Fruit fly (Drosophila melanogaster) whole organism, prepupa: ENCODE measurements around the gene CG32641.

Experiments
- Blimp-1 ChIP-seq: fragments of 200-800 bp; sonication (Bioruptor generic); optimal IDR thresholded peaks from 3 replicates; lab custom pipeline; 2017; ENCODE audit warnings: missing biosample characterization, missing genetic modification characterization, mild to moderate bottlenecking, moderate library complexity, missing genetic modification reagents
- CG10669 ChIP-seq: fragments of 200-800 bp; sonication (Bioruptor generic); optimal IDR thresholded peaks from 3 replicates; lab custom pipeline; 2018; ENCODE audit warnings: missing biosample characterization, mild to moderate bottlenecking, missing genetic modification characterization, moderate library complexity
- CG11762 ChIP-seq: fragments of 200-800 bp; sonication (Bioruptor generic); optimal IDR thresholded peaks from 3 replicates; lab custom pipeline; 2016; ENCODE audit warnings: missing biosample characterization, missing genetic modification characterization; ENCODE audit not compliant: insufficient read depth
- CG11902 ChIP-seq: fragments of 200-800 bp; sonication (Bioruptor generic); optimal IDR thresholded peaks from 3 replicates; lab custom pipeline; 2016; ENCODE audit warnings: missing biosample characterization, missing genetic modification characterization
- CG3032 ChIP-seq: fragments of 200-800 bp; optimal IDR thresholded peaks from 2 replicates; lab custom pipeline; 2019; ENCODE audit warnings: missing biosample characterization, mild to moderate bottlenecking, missing genetic modification characterization, moderate library complexity
- CG32006 ChIP-seq: fragments of 200-800 bp; sonication (Bioruptor generic); optimal IDR thresholded peaks from 3 replicates; lab custom pipeline; 2017; ENCODE audit warnings: missing biosample characterization, mild to moderate bottlenecking, missing genetic modification characterization
- CG34406 ChIP-seq: fragments of 200-800 bp; sonication (Bioruptor generic); optimal IDR thresholded peaks from 3 replicates; lab custom pipeline; 2016; ENCODE audit warnings: missing biosample characterization, missing genetic modification characterization
- CG3919 ChIP-seq: fragments of 200-800 bp; sonication (Bioruptor generic); optimal IDR thresholded peaks from 3 replicates; lab custom pipeline; 2016; ENCODE audit warnings: missing biosample characterization, missing genetic modification characterization
- CG4318 ChIP-seq: fragments of 200-800 bp; sonication (Bioruptor generic); optimal IDR thresholded peaks from 3 replicates; lab custom pipeline; 2017; ENCODE audit warnings: missing biosample characterization, mild to moderate bottlenecking, missing genetic modification characterization
- CG6163 ChIP-seq: fragments of 200-800 bp; sonication (Bioruptor generic); IDR thresholded peaks from 3 replicates; pipeline ENCODE4 v1.3.6; 2022; ENCODE audit warnings: missing biosample characterization, missing genetic modification characterization
- CG6276 ChIP-seq: fragments of 200-800 bp; sonication (Bioruptor generic); optimal IDR thresholded peaks from 2 replicates; lab custom pipeline; 2017; ENCODE audit warnings: missing biosample characterization, mild to moderate bottlenecking, missing genetic modification characterization
- CG6808 ChIP-seq: fragments of 200-800 bp; sonication (Bioruptor generic); optimal IDR thresholded peaks from 3 replicates; lab custom pipeline; 2017; ENCODE audit warnings: missing biosample characterization, missing genetic modification characterization, mild to moderate bottlenecking, moderate library complexity, missing genetic modification reagents
- CG6854 ChIP-seq: fragments of 200-800 bp; sonication (Bioruptor generic); optimal IDR thresholded peaks from 2 replicates; lab custom pipeline; 2017; ENCODE audit warnings: missing biosample characterization, mild to moderate bottlenecking, missing genetic modification characterization
- CG7368 ChIP-seq: fragments of 200-800 bp; sonication (Bioruptor generic); optimal IDR thresholded peaks from 3 replicates; lab custom pipeline; 2016; ENCODE audit warnings: missing biosample characterization, missing genetic modification characterization
- CG8119 ChIP-seq: fragments of 200-800 bp; sonication (Bioruptor generic); IDR thresholded peaks from 3 replicates; pipeline ENCODE4 v1.3.6; 2022; ENCODE audit warnings: missing biosample characterization, missing genetic modification characterization
- CG8632 ChIP-seq: fragments of 200-800 bp; sonication (Bioruptor generic); optimal IDR thresholded peaks from 3 replicates; lab custom pipeline; 2016; ENCODE audit warnings: missing biosample characterization, missing genetic modification characterization
- CG9139 ChIP-seq: fragments of 200-800 bp; sonication (Bioruptor generic); optimal IDR thresholded peaks from 3 replicates; lab custom pipeline; 2017; ENCODE audit warnings: missing biosample characterization, mild to moderate bottlenecking, missing genetic modification characterization
- Eip78C ChIP-seq: fragments of 200-800 bp; sonication (Bioruptor generic); peaks from one replicate; lab custom pipeline; 2016; ENCODE audit warnings: missing biosample characterization, missing genetic modification characterization
- Eip93F ChIP-seq: fragments of 200-800 bp; sonication (Bioruptor generic); optimal IDR thresholded peaks from 2 replicates; lab custom pipeline; 2016; ENCODE audit warnings: missing biosample characterization, mild to moderate bottlenecking, missing genetic modification characterization
- Ets21C ChIP-seq: fragments of 200-800 bp; sonication (Bioruptor generic); optimal IDR thresholded peaks from 3 replicates; lab custom pipeline; 2016; ENCODE audit warnings: missing biosample characterization, missing genetic modification characterization
- Ets96B ChIP-seq: fragments of 200-800 bp; optimal IDR thresholded peaks from 2 replicates; lab custom pipeline; 2019; ENCODE audit warnings: missing biosample characterization, mild to moderate bottlenecking, missing genetic modification characterization, moderate library complexity
- Gug ChIP-seq: fragments of 200-800 bp; sonication (Bioruptor generic); IDR thresholded peaks from 2 replicates; pipeline ENCODE4 v1.3.6; 2022; ENCODE audit warnings: missing biosample characterization, missing genetic modification characterization
- Hr39 ChIP-seq: fragments of 200-800 bp; sonication (Bioruptor generic); optimal IDR thresholded peaks from 2 replicates; lab custom pipeline; 2016; ENCODE audit warnings: missing biosample characterization, missing genetic modification characterization
- Hr4 ChIP-seq: fragments of 200-800 bp; sonication (Bioruptor generic); optimal IDR thresholded peaks from 3 replicates; lab custom pipeline; 2016; ENCODE audit warnings: missing biosample characterization, missing genetic modification characterization
- Lpt ChIP-seq: fragments of 200-800 bp; sonication (Bioruptor generic); optimal IDR thresholded peaks from 3 replicates; lab custom pipeline; 2016; ENCODE audit warnings: missing biosample characterization, missing genetic modification characterization
- Met ChIP-seq: fragments of 200-800 bp; sonication (Bioruptor generic); optimal IDR thresholded peaks from 3 replicates; lab custom pipeline; 2016; ENCODE audit warnings: missing biosample characterization, missing genetic modification characterization
- Smox ChIP-seq: fragments of 200-800 bp; sonication (Bioruptor generic); optimal IDR thresholded peaks from 3 replicates; lab custom pipeline; 2016; ENCODE audit warnings: missing biosample characterization, missing genetic modification characterization
- Sox102F ChIP-seq: fragments of 200-800 bp; sonication (Bioruptor generic); optimal IDR thresholded peaks from 2 replicates; lab custom pipeline; 2016; ENCODE audit warnings: missing biosample characterization, mild to moderate bottlenecking, missing genetic modification characterization
- Sox14 ChIP-seq: fragments of 200-800 bp; sonication (Bioruptor generic); optimal IDR thresholded peaks from 3 replicates; lab custom pipeline; 2016; ENCODE audit warnings: missing biosample characterization, missing genetic modification characterization
- achi ChIP-seq: fragments of 200-800 bp; sonication (Bioruptor generic); optimal IDR thresholded peaks from 3 replicates; lab custom pipeline; 2016; ENCODE audit warnings: missing biosample characterization, missing genetic modification characterization
- cyc ChIP-seq: fragments of 200-800 bp; sonication (Bioruptor generic); optimal IDR thresholded peaks from 3 replicates; lab custom pipeline; 2016; ENCODE audit warnings: missing biosample characterization, missing genetic modification characterization
- esn ChIP-seq: fragments of 200-800 bp; sonication (Bioruptor generic); optimal IDR thresholded peaks from 2 replicates; lab custom pipeline; 2016; ENCODE audit warnings: missing biosample characterization, mild to moderate bottlenecking, missing genetic modification characterization, moderate library complexity
- fd59A ChIP-seq: fragments of 200-800 bp; sonication (Bioruptor generic); optimal IDR thresholded peaks from 2 replicates; lab custom pipeline; 2017; ENCODE audit warnings: missing biosample characterization, mild to moderate bottlenecking, missing genetic modification characterization, missing genetic modification reagents
- lz ChIP-seq: fragments of 200-800 bp; sonication (Bioruptor generic); optimal IDR thresholded peaks from 3 replicates; lab custom pipeline; 2016; ENCODE audit warnings: missing biosample characterization, missing genetic modification characterization
- pdm3 ChIP-seq: fragments of 200-800 bp; sonication (Bioruptor generic); optimal IDR thresholded peaks from 3 replicates; lab custom pipeline; 2016; ENCODE audit warnings: missing biosample characterization, missing genetic modification characterization
- ss ChIP-seq, 2 experiments: fragments of 200-800 bp; sonication (Bioruptor generic); optimal IDR thresholded peaks; 2 replicates in 1 of 2; 3 replicates in 1 of 2; lab custom pipeline; 2017 to 2018; ENCODE audit warnings: mild to moderate bottlenecking in 2 of 2, missing biosample characterization in 2 of 2, missing genetic modification characterization in 2 of 2, moderate library complexity in 1 of 2
- svp ChIP-seq: fragments of 200-800 bp; sonication (Bioruptor generic); peaks from one replicate; lab custom pipeline; 2016; ENCODE audit warnings: missing biosample characterization, missing genetic modification characterization
- topi ChIP-seq: fragments of 200-800 bp; sonication (Bioruptor generic); optimal IDR thresholded peaks from 3 replicates; lab custom pipeline; 2016; ENCODE audit warnings: missing biosample characterization, missing genetic modification characterization
- vri ChIP-seq: fragments of 200-800 bp; sonication (Bioruptor generic); optimal IDR thresholded peaks from 3 replicates; lab custom pipeline; 2016; ENCODE audit warnings: missing biosample characterization, mild to moderate bottlenecking, missing genetic modification characterization

Gene CG32641

dm6 chrX:13214056-13214455, 29.8 kb downstream of the CG32641 start (continued):
- peak; percentile 37 for TF ChIP-seq CG8632 (GFP tag; lab: Kevin White, UChicago)
- TF ChIP-seq ss (GFP tag; optimal IDR thresholded peaks at IDR 0.05; lab: Kevin White, UChicago), result no peak
- peak; percentile 58 for TF ChIP-seq achi (GFP tag; lab: Kevin White, UChicago)
- peak; percentile 78 for TF ChIP-seq svp (GFP tag; lab: Kevin White, UChicago)
- peak; percentile 50 for TF ChIP-seq CG10669 (GFP tag; lab: Kevin White, UChicago)
- no peak for TF ChIP-seq CG11902 (GFP tag; lab: Kevin White, UChicago)
- peak; percentile 36 for TF ChIP-seq CG3032
- peak; percentile 58; the same call in 2 of the 3 replicates for TF ChIP-seq CG8119 (GFP tag; lab: Robert Waterston, UW)
- TF ChIP-seq CG9139 (GFP tag; lab: Kevin White, UChicago), result no peak
- peak; percentile 43 for TF ChIP-seq Sox102F (GFP tag; lab: Kevin White, UChicago)
- peak; percentile 74 for TF ChIP-seq pdm3 (GFP tag; lab: Kevin White, UChicago)
- TF ChIP-seq CG7368 (GFP tag; lab: Kevin White, UChicago), result peak; percentile 52
- TF ChIP-seq Gug, result peak; percentile 65
- TF ChIP-seq CG6276 (GFP tag; lab: Kevin White, UChicago), result peak; percentile 36
- peak; percentile 59 for TF ChIP-seq Sox14 (GFP tag; lab: Kevin White, UChicago)
- TF ChIP-seq CG6808 (GFP tag; lab: Kevin White, UChicago), result no peak
- peak; percentile 56 for TF ChIP-seq cyc
- no peak for TF ChIP-seq fd59A

- TF ChIP-seq lz (GFP tag; lab: Kevin White, UChicago), result no peak
- TF ChIP-seq CG4318 (GFP tag; lab: Kevin White, UChicago), result no peak
- TF ChIP-seq topi (GFP tag; lab: Kevin White, UChicago), result no peak
- no peak for TF ChIP-seq CG11902 (GFP tag; lab: Kevin White, UChicago)
- no peak for TF ChIP-seq CG6163 (GFP tag; lab: Robert Waterston, UW)
- TF ChIP-seq CG6276 (GFP tag; lab: Kevin White, UChicago), result no peak
- no peak for TF ChIP-seq CG3919
- no peak for TF ChIP-seq CG10669 (GFP tag; lab: Kevin White, UChicago)
- no peak for TF ChIP-seq Eip78C
- no peak for TF ChIP-seq Blimp-1
- TF ChIP-seq CG32006, result no peak
- no peak for TF ChIP-seq Ets96B (tag; lab: Kevin White, UChicago)
- no peak for TF ChIP-seq CG11762 (GFP tag; lab: Kevin White, UChicago)
- no peak for TF ChIP-seq Smox (GFP tag; lab: Kevin White, UChicago)
- TF ChIP-seq vri (GFP tag; lab: Kevin White, UChicago), result no peak
- no peak for TF ChIP-seq Eip93F (GFP tag; lab: Kevin White, UChicago)
Measured at dm6 chrX:13219290-13219689, 35.0 kb downstream of the CG32641 start.

dm6 chrX:13220418-13220817, 36.1 kb downstream of the CG32641 start:
- TF ChIP-seq Hr4 (GFP tag; lab: Kevin White, UChicago), result no peak
- TF ChIP-seq CG34406 (GFP tag; lab: Kevin White, UChicago), result peak; percentile 3
- peak; percentile 44 for TF ChIP-seq Met (GFP tag; lab: Kevin White, UChicago)
- TF ChIP-seq CG3032, result no peak
- TF ChIP-seq esn (GFP tag; lab: Kevin White, UChicago), result peak; percentile 50
- no peak for TF ChIP-seq Ets21C
- peak; percentile 5 for TF ChIP-seq Hr39
- TF ChIP-seq CG3919, result no peak
- TF ChIP-seq Sox102F (GFP tag; lab: Kevin White, UChicago), result peak; percentile 17
- TF ChIP-seq CG11902 (GFP tag; lab: Kevin White, UChicago), result no peak
- TF ChIP-seq CG6808 (GFP tag; lab: Kevin White, UChicago), result no peak
- TF ChIP-seq CG7368 (GFP tag; lab: Kevin White, UChicago), result no peak
- TF ChIP-seq topi (GFP tag; lab: Kevin White, UChicago), result peak; percentile 52
- TF ChIP-seq lz (GFP tag; lab: Kevin White, UChicago), result peak; percentile 32
- TF ChIP-seq cyc, result no peak
- no peak for TF ChIP-seq CG9139 (GFP tag; lab: Kevin White, UChicago)
- no peak for TF ChIP-seq CG11762 (GFP tag; lab: Kevin White, UChicago)
- peak; percentile 54 for TF ChIP-seq Smox (GFP tag; lab: Kevin White, UChicago)
- TF ChIP-seq achi (GFP tag; lab: Kevin White, UChicago), result no peak
- TF ChIP-seq CG32006, result no peak
- TF ChIP-seq Lpt (GFP tag; lab: Kevin White, UChicago), result no peak
- TF ChIP-seq CG6854 (GFP tag; lab: Kevin White, UChicago), result no peak
- TF ChIP-seq pdm3 (GFP tag; lab: Kevin White, UChicago), result peak; percentile 8
- TF ChIP-seq Eip78C, result peak; percentile 81
